Fruit fly (Drosophila melanogaster): ENCODE results near the gene RanBP3.
A peak's percentile ranks its signal among the peaks of the same experiment; 100 is the strongest.

The RanBP3 gene

dm6 chr3R:23729632-23730471, 22.8 kb downstream of the RanBP3 start (continued):
- TF ChIP-seq fu2 (GFP tag; optimal IDR thresholded peaks at IDR 0.05) (no peak), CG8281 (tag; optimal IDR thresholded peaks at IDR 0.05) (no peak), Abd-B (GFP tag; optimal IDR thresholded peaks at IDR 0.05) (no peak), CG5180 (GFP tag; optimal IDR thresholded peaks at IDR 0.05) (peak; percentile 42), CG17912 (GFP tag; optimal IDR thresholded peaks at IDR 0.05) (no peak), B-H2 (GFP tag; optimal IDR thresholded peaks at IDR 0.05) (no peak), CG9437 (GFP tag; optimal IDR thresholded peaks at IDR 0.05) (no peak), Hmx (GFP tag; optimal IDR thresholded peaks at IDR 0.05) (no peak), CG15601 (tag; optimal IDR thresholded peaks at IDR 0.05) (peak; percentile 36), ac (GFP tag; optimal IDR thresholded peaks at IDR 0.05) (no peak), CG8478 (optimal IDR thresholded peaks at IDR 0.05) (no peak), Xbp1 (GFP tag; optimal IDR thresholded peaks at IDR 0.05) (no peak), Lim3 (GFP tag; IDR thresholded peaks at IDR 0.05) (no peak), CG17361 (GFP tag; IDR thresholded peaks at IDR 0.05) (no peak; the same call in 2 of the 3 replicates), CG8290 (GFP tag; optimal IDR thresholded peaks at IDR 0.05) (peak; percentile 58), CG8290 (tag; optimal IDR thresholded peaks at IDR 0.05) (peak in 1 of 2 experiments; percentile 58), CG17612 (GFP tag; IDR thresholded peaks at IDR 0.05) (no peak), sisA (GFP tag; IDR thresholded peaks at IDR 0.05) (no peak), CG1233 (GFP tag; optimal IDR thresholded peaks at IDR 0.05) (no peak), CG4707 (GFP tag; optimal IDR thresholded peaks at IDR 0.05) (no peak), HLH4C (GFP tag; IDR thresholded peaks at IDR 0.05; ENCODE audit: partially characterized antibody) (peak; percentile 64), CG11695 (GFP tag; IDR thresholded peaks at IDR 0.05) (peak; percentile 18; the same call in 1 of the 3 replicates), rib (GFP tag; IDR thresholded peaks at IDR 0.05) (peak; percentile 93), BEAF-32 (GFP tag; optimal IDR thresholded peaks at IDR 0.05) (no peak), pros (GFP tag; optimal IDR thresholded peaks at IDR 0.05) (peak; percentile 89), NK7.1 (GFP tag; optimal IDR thresholded peaks at IDR 0.05) (no peak), Atf6 (GFP tag; IDR thresholded peaks at IDR 0.05) (peak; percentile 40; the same call in 1 of the 2 replicates), cg (GFP tag; optimal IDR thresholded peaks at IDR 0.05) (no peak), CG18262 (tag; optimal IDR thresholded peaks at IDR 0.05) (no peak), MESR4 (GFP tag; optimal IDR thresholded peaks at IDR 0.05) (no peak), gro (GFP tag; optimal IDR thresholded peaks at IDR 0.05) (no peak), Dll (GFP tag; IDR thresholded peaks at IDR 0.05; ENCODE audit: partially characterized antibody) (0 out of 4 replicates have a peak, but pooled peaks have one; percentile 33), Rx (GFP tag; IDR thresholded peaks at IDR 0.05) (no peak), Spps (tag; optimal IDR thresholded peaks at IDR 0.05) (no peak), pb (GFP tag; optimal IDR thresholded peaks at IDR 0.05) (no peak), emc (GFP tag; optimal IDR thresholded peaks at IDR 0.05) (no peak), CG11247 (GFP tag; IDR thresholded peaks at IDR 0.05) (no peak), Lpt (GFP tag; optimal IDR thresholded peaks at IDR 0.05) (no peak), hb (GFP tag; IDR thresholded peaks at IDR 0.05; ENCODE audit: partially characterized antibody) (peak; percentile 53; the same call in 1 of the 3 replicates), oc (tag; optimal IDR thresholded peaks at IDR 0.05) (no peak), grn (GFP tag; optimal IDR thresholded peaks at IDR 0.05) (peak; percentile 50), lbe (GFP tag; optimal IDR thresholded peaks at IDR 0.05) (no peak), Med (GFP tag) (no peak), sima (GFP tag; optimal IDR thresholded peaks at IDR 0.05) (no peak), CG4617 (GFP tag; optimal IDR thresholded peaks at IDR 0.05; ENCODE audit: borderline replicate concordance) (no peak), her (GFP tag; optimal IDR thresholded peaks at IDR 0.05) (no peak), Bdp1 (GFP tag; optimal IDR thresholded peaks at IDR 0.05) (peak; percentile 99), CG13894 (tag; optimal IDR thresholded peaks at IDR 0.05) (peak; percentile 94), lov (optimal IDR thresholded peaks at IDR 0.05) (no peak), lov (GFP tag; IDR thresholded peaks at IDR 0.05) (no peak)
